Fruit fly (Drosophila melanogaster): ENCODE data around the gene hfw.

The hfw gene

DNA sequence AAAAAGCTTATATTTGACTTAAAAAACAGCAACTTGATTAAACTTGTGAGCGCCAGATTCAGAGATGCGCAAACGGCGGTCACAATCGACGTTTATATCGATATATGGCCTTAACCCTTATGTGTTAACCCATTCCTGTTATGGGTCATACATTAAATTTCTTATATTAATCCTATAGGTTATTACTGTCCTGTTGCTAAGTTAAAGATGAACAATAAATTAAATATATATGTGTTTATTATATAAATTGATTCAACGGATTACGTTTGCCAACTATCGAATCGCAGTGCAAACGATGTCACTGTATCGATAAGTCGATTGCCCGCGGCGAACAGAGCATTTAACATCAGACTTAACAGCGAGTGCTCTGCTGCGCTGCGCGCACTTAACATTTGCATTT, at the start of gene hfw, which contains the start of gene CG3740:
Gene hfw (plus strand): TSS at position 357 of the 400 bp plus-strand sequence.
Gene CG3740 (minus strand): TSS at position 84 of the 400 bp plus-strand sequence.
- peak; percentile 59 for TF ChIP-seq CG17801 (GFP tag; optimal IDR thresholded peaks at IDR 0.05; ENCODE audit: partially characterized antibody)

DNA sequence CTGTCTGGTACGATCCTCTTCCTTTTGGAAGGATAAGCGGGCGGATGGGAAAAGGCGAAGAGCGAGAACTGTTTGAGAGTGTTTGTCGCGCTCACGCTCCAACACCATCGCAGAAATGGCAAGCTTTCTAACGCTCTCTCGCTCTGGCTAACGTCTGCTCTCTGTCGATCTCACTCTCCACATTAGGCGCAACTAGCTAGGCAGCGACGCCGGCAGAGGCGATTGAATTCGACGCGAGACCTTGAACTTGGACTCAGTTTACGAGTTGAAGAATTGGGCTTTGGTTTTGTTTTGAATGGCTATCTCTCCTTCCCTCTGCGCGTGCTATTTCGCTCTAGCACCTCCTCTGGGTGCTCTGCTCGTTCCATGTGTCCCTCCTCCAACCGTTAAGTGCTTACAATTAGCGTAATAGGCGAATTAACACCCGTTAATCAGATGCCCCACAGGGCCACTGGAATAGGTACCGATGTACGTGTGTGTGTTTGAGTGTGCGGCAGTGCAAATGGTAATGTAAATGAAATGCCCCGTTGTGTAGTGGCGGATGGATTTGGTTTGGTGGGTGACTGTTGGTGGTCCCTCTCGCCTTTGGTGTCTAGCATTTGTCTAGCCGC, 49.6 kb upstream of the hfw start:
- no peak for TF ChIP-seq CG17801 (GFP tag; optimal IDR thresholded peaks at IDR 0.05; ENCODE audit: partially characterized antibody)

DNA sequence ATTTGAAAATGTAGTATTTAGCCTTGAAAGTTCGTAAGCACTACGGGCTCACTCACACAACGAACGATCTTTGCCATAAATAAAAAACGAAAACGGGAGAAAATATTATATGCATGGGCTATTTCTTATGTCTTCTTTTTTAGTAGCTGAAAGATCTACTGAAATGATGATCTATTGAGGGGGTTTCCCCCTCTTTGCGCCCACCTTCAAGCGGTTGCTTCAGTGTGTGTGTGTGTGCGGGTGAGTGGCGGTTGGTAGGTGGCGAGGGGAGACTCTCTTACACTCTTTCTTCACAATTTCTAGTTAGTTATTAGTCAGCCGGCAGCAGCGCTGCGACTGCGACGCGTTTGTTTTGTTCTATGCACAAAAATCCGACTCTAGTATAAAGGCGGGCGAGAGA, 48.0 kb upstream of the hfw start:
- TF ChIP-seq CG17801 (GFP tag; optimal IDR thresholded peaks at IDR 0.05; ENCODE audit: partially characterized antibody), result no peak

DNA sequence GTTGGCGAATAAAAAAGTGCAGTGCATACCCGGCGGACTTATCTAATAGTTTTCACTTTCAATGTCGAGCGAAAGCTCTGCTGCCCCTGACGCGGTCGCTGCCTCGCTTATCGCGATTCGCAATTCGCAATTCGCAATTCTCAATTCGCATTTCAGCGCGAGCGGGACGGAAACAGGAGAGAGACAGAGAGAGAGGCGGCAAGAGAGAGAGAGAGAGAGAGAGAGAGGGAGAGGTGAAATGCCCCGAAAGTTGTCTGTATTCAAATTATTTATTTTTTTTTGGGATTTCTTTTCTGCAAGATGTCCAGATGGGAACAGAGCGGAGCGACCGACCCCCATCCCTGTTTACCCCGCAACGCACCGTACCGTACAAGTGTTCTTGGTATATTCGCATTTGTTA, 46.2 kb upstream of the hfw start:
- no peak for TF ChIP-seq CG17801 (GFP tag; optimal IDR thresholded peaks at IDR 0.05; ENCODE audit: partially characterized antibody)

DNA sequence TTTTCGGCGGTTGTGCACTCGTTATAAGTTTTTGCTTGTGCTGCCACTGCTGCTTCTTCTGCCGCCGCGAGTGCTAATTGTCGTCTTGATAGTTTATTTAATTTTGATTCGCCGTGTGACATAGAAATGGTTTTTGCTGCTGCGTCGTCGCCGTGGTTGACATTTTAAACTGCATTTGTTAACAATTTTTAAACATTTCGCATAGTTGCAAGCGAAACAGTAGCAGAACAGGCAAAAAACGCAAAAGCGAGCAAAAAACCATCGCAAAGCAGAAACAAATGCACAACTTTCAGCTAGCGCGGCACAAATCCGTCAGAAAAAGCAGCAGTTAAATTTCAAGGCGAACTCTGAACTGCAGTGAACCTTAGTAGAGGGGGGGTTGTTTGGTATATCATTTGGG, 45.7 kb upstream of the hfw start:
- no peak for TF ChIP-seq CG17801 (GFP tag; optimal IDR thresholded peaks at IDR 0.05; ENCODE audit: partially characterized antibody)

DNA sequence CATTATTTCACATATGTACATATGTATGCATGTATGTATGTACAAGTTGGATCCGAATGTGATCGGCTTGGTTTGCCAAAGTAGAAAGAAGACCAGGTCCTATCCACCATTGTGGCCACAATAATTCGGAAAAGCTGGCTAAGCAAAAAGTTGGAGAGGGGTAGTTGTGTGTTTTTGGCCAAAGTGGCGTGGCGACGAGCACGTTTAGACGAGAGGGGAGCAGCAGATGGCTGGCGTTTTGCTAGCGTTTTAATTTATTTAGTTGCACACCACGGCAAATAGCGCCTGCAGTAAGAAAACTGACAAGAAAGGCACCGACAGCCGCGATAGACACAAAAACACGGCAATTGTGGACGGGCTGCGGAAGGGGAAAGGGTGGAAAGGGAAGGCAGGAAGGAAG, 44.2 kb upstream of the hfw start:
- TF ChIP-seq CG17801 (GFP tag; optimal IDR thresholded peaks at IDR 0.05; ENCODE audit: partially characterized antibody), result no peak

DNA sequence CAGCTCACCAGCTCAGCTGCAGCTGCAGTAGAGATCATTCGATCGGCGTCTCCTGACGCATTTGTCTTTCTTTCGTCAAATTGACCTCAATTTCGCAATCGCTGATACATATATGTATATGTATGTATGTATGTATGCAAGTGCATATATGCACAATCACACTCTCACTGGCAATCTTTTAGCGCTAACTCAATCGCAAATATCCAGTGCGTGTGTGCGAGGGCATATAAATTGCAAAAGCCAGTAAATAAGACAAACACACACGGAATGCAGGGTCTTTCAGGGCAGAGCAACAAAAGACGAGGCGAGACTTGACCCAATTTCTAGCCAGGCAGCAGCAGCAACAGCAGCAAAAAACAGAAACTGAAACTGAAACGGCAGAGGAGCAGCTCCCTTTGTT, 41.8 kb upstream of the hfw start:
- TF ChIP-seq CG17801 (GFP tag; optimal IDR thresholded peaks at IDR 0.05; ENCODE audit: partially characterized antibody), result no peak

DNA sequence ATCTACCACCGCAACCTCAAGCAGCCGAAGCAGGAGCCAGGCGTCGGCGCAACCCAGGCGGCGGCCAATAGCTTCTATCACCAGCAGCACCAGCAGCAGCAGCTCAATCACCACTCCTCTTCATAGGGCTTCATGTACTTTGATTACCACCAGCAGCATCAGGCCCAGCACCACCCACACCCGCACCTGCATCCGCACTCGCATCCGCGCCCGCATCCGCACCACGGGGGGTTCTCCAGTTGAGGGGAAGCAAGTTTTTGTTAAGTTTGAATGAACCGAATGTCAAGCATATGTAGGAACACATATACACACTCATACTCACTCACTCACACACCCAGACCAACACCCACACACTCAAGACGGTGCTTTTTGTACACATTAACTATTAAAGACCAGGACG, 25.7 kb upstream of the hfw start:
- no peak for TF ChIP-seq CG17801 (GFP tag; optimal IDR thresholded peaks at IDR 0.05; ENCODE audit: partially characterized antibody)

DNA sequence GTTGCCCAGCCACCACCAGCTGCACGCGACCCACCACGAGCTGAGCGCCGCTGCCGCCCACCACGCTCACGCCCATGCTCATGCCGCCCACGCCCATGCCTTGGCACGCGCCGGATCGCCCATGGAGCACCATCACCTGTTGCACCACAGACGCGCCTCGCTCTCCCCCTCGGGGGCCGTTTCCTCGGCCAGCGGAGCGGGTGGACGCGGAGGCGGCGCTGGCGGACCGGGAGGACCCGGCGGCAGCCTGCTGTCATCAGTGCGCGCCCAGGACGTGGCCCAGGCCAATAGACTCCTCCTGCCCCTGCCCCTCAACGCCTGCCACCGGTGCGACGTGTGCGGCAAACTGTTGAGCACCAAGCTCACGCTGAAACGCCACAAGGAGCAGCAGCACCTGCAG, 21.5 kb upstream of the hfw start:
- no peak for TF ChIP-seq CG17801 (GFP tag; optimal IDR thresholded peaks at IDR 0.05; ENCODE audit: partially characterized antibody)

DNA sequence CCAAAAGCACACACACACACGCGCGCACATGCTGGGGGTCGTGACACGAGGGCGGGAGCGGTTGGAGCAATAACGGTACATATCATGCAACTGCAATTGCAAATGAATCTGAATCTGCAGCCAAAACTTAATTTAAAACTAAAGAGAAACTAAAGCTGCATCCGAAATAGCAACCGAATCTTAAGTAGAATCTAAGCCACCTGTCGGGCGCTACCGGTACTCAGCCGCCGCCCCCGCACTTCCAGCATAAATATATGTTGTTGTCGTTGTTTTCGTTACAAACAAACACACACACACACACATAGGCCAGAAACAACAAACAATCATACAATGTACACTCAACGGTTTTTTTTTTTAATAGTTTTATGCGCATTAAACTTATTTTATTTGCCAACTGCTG, 9.1 kb upstream of the hfw start:
- no peak for TF ChIP-seq CG17801 (GFP tag; optimal IDR thresholded peaks at IDR 0.05; ENCODE audit: partially characterized antibody)

DNA sequence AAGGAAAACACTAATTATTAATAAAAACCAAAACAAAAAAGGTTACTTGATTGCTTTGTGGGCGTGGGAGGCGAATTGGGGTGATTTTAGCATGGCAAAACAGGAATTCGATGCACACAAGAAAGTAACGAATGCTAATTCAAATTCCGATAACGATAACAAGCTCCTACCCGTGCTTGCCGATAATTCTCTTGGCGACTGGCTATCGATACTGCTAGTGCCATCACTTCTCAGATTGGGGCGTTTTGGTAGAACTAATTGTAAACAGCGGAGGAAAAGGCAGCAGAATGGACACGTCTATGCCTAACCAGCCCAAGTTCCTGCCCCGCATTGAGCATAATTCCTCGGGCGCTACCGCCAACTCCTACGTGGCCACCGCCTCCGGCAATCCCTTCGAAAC, 4.5 kb upstream of the hfw start, which contains the start of gene dor:
Gene dor (plus strand): TSS at position 217 of the 400 bp plus-strand sequence.
- peak; percentile 23 for TF ChIP-seq CG17801 (GFP tag; optimal IDR thresholded peaks at IDR 0.05; ENCODE audit: partially characterized antibody)

DNA sequence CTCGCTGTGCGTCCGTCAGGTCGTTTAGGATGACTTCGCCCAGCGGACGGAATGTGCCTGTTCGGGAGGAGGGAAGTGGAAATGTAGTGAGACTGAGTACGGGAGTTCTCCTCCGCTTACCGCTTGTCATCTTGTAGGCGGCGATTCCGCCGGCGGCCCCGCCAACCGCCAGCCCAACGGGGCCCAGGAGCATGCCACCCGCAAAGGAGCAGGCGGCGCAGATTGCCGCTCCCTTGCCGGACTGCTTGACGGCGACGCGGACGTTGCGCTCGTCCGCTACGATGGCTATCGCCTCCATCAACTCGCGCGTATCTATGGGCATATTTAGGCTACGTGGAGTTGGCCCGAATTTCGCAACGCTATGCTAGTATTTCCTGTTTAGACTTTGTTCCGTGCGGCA, 682 bp upstream of the hfw start, which contains the start of gene Mur2B:
Gene Mur2B (minus strand): TSS at position 101 of the 400 bp plus-strand sequence.
- TF ChIP-seq CG17801 (GFP tag; optimal IDR thresholded peaks at IDR 0.05; ENCODE audit: partially characterized antibody), result no peak

DNA sequence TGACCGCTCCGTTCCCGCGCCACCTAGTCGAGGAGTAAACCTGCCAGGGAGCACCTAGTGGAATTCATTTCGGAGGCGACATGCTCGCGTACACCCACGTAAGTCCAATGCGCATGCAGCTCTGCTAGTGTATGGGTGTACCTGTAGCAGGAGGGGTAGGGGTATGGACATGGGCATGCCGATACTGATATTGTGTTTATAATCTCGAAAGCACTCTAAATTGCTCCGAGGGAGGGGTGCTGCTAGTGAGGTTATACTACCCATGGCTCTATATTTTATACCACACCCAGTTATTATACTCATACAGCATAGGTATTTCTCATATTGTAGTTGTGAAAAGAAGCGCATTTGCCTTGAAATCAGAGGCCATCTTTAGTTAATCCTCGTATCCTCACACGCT, 470 bp downstream of the hfw start:
- TF ChIP-seq CG17801 (GFP tag; optimal IDR thresholded peaks at IDR 0.05; ENCODE audit: partially characterized antibody), result no peak

DNA sequence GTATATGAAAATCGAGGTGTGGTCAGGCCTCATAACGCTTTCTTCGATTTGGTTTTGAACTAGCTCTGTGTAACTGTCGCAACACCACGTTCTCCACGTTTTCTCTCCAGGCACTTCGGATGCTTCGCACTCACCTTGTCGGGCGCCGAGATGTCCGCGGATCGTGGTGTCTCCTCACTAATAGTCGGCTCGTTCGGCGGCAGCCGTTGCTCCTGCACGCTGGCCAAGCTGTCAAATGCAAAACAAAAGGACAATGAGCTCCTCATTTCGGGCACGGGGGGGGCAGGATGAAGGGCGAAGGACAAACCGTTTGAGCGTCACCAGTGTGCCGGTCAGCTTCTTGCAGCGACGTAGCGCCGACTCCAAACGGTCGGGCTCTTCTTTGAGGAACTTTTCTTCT, 11.9 kb downstream of the hfw start, which contains the start of gene CG14797:
Gene CG14797 (plus strand): TSS at position 301 of the 400 bp plus-strand sequence.
- TF ChIP-seq CG17801 (GFP tag; optimal IDR thresholded peaks at IDR 0.05; ENCODE audit: partially characterized antibody), result no peak

DNA sequence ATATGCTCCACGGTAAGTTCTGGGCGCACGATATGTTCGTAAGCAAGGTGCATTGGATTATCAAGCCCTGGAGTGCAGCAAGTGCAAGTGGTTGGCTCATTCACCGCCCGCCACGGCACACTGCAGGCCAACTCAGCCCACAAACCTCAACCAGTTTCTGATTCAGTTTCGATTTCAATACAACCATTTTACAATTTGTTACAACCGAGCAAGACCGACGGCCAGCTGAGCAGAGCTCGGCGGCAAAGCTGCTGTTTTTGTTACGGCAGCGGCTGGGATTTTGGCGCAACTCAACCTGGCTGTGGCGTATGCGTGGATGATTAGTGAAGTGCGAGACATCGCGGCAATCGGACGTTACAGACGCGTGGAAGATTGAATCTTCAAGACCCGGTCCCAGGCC, 16.9 kb downstream of the hfw start, which contains the start of gene b6:
Gene b6 (plus strand): TSS at position 320 of the 400 bp plus-strand sequence.
- TF ChIP-seq CG17801 (GFP tag; optimal IDR thresholded peaks at IDR 0.05; ENCODE audit: partially characterized antibody), result no peak

DNA sequence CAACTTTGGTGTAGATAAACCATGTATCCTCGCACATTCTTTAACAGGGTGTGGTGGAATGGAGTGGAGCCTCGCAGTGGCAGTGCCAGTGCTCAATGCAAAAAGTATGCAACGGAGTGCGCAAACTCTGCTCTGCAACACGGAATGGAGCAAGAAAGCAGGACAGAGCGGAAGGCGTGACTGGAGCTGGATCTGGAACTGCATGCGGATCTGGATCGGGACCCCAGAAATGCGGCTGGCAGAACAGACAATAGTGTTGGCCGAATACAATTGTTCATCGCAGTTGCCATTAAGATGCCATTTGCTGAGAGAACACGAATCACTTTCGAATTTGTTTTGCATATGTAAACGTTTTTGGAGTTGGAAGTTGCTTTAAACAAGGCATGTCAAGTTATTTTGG, 22.1 kb downstream of the hfw start:
- no peak for TF ChIP-seq CG17801 (GFP tag; optimal IDR thresholded peaks at IDR 0.05; ENCODE audit: partially characterized antibody)

DNA sequence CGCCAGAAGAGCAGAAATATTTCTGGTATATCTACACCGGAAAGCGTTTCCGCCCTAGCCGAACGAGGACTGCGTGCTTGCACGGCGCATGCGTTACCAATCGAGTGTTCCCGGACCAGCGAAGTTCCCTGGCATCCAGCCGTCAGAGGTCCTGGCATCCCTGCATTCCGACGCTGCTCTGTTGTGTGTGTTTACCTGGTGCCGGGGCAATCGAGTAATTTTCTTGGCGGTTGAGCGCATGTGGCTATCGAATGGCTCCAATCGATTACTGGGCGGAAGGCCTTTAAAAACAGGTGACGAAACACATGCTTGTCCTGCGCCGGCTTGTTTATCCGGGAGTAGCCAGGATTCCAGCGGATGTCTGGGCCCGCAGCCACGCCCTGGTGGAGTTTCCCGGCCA, 23.2 kb downstream of the hfw start, which contains the start of gene CG32809:
Gene CG32809 (minus strand): TSS at position 216 of the 400 bp plus-strand sequence.
- TF ChIP-seq CG17801 (GFP tag; optimal IDR thresholded peaks at IDR 0.05; ENCODE audit: partially characterized antibody), result no peak

Data from ovary, adult (tissue).